Worm (Caenorhabditis elegans): ENCODE measurements around the gene rpl-43.

The rpl-43 gene

DNA sequence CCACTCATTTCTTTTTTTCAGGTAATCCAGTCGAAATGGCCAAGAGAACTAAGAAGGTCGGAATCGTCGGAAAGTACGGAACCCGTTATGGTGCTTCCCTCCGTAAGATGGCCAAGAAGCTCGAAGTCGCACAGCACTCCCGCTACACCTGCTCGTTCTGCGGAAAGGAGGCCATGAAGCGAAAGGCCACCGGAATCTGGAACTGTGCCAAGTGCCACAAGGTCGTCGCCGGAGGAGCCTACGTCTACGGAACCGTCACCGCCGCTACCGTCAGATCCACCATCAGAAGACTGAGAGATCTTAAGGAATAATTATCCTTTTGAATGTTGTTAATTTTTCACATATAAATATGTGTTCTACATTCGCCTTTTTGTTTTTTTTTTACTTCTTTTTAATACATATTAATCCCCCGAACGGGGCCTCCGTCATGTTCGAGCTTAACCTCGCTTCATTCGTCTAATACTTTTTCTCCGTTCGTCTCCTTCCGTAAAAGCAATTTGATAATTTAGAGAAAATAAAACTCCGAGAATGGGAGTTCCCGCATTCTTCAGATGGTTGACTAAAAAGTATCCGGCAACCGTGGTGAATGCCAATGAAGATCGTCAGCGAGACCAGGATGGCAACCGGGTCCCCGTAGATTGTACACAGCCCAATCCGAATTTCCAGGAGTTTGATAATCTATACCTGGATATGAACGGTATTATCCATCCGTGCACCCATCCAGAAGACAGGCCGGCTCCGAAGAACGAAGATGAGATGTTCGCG is at the start of gene rpl-43, which contains the start of gene xrn-2 (continued):
- TF ChIP-seq ama-1 (optimal IDR thresholded peaks at IDR 0.05) (no peak), ama-1 (GFP tag; optimal IDR thresholded peaks at IDR 0.05) (peak in 1 of 2 experiments; percentile 62), nfya-2 (GFP tag; IDR thresholded peaks at IDR 0.05) (peak; percentile 86; the same call in 1 of the 2 replicates), ets-4 (GFP tag; optimal IDR thresholded peaks at IDR 0.05) (no peak), dox-1 (GFP tag; IDR thresholded peaks at IDR 0.05) (no peak), ccch-3 (GFP tag; optimal IDR thresholded peaks at IDR 0.05) (no peak), F37B4.10 (GFP tag; IDR thresholded peaks at IDR 0.05) (0 out of 2 replicates have a peak, but pooled peaks have one; percentile 84), Y53F4B.3 (GFP tag; IDR thresholded peaks at IDR 0.05) (no peak), efl-1 (GFP tag; optimal IDR thresholded peaks at IDR 0.05) (peak; percentile 7), zfh-2 (GFP tag; conservative IDR thresholded peaks at IDR 0.05) (peak; percentile 86), hsf-1 (GFP tag; IDR thresholded peaks at IDR 0.05) (peak; percentile 87), ceh-58 (GFP tag; IDR thresholded peaks at IDR 0.05) (0 out of 2 replicates have a peak, but pooled peaks have one; percentile 12), hmg-1.2 (GFP tag; IDR thresholded peaks at IDR 0.05) (peak; percentile 39), ztf-3 (GFP tag; optimal IDR thresholded peaks at IDR 0.05) (no peak), attf-5 (GFP tag; optimal IDR thresholded peaks at IDR 0.05) (peak; percentile 30), mxl-1 (tag; optimal IDR thresholded peaks at IDR 0.05) (no peak), ztf-28 (GFP tag; IDR thresholded peaks at IDR 0.05) (no peak), tbx-9 (tag; optimal IDR thresholded peaks at IDR 0.05; ENCODE audit: borderline replicate concordance) (peak; percentile 17), T07F8.4 (tag; optimal IDR thresholded peaks at IDR 0.05) (no peak), somi-1 (GFP tag; optimal IDR thresholded peaks at IDR 0.05) (no peak), pha-4 (tag; optimal IDR thresholded peaks at IDR 0.05) (no peak), rcor-1 (GFP tag; IDR thresholded peaks at IDR 0.05) (peak; percentile 72), dpl-1 (GFP tag; optimal IDR thresholded peaks at IDR 0.05) (no peak), mel-28 (tag; optimal IDR thresholded peaks at IDR 0.05; ENCODE audit: borderline replicate concordance) (no peak), fkh-3 (tag; optimal IDR thresholded peaks at IDR 0.05) (peak; percentile 79), dpff-1 (tag; optimal IDR thresholded peaks at IDR 0.05) (peak; percentile 65), D2030.7 (GFP tag; IDR thresholded peaks at IDR 0.05) (peak; percentile 64; the same call in 1 of the 2 replicates), B0035.1 (tag; optimal IDR thresholded peaks at IDR 0.05) (no peak), madf-10 (tag; optimal IDR thresholded peaks at IDR 0.05) (no peak), repo-1 (tag; optimal IDR thresholded peaks at IDR 0.05) (peak; percentile 56), let-607 (tag; optimal IDR thresholded peaks at IDR 0.05) (no peak), ceh-27 (GFP tag; optimal IDR thresholded peaks at IDR 0.05) (no peak), nfya-1 (tag; optimal IDR thresholded peaks at IDR 0.05; ENCODE audit: borderline replicate concordance, insufficient read depth) (no peak), chd-7 (tag; optimal IDR thresholded peaks at IDR 0.05) (peak; percentile 82), F39B2.1 (GFP tag; IDR thresholded peaks at IDR 0.05) (peak; percentile 92), lin-26 (GFP tag; IDR thresholded peaks at IDR 0.05) (peak; percentile 77; the same call in 1 of the 2 replicates), nhr-120 (GFP tag; IDR thresholded peaks at IDR 0.05) (0 out of 2 replicates have a peak, but pooled peaks have one; percentile 76), rpc-1 (optimal IDR thresholded peaks at IDR 0.05) (no peak), rpc-1 (tag; optimal IDR thresholded peaks at IDR 0.05) (no peak), aptf-2 (GFP tag; conservative IDR thresholded peaks at IDR 0.05) (no peak), rec-8 (tag; optimal IDR thresholded peaks at IDR 0.05) (peak in 1 of 2 experiments; percentile 70), mcd-1 (GFP tag; IDR thresholded peaks at IDR 0.05) (peak; percentile 75), ztf-18 (tag; optimal IDR thresholded peaks at IDR 0.05) (peak; percentile 36), F23B12.7 (tag; optimal IDR thresholded peaks at IDR 0.05; ENCODE audit: insufficient read depth) (no peak), ekl-4 (GFP tag; IDR thresholded peaks at IDR 0.05) (peak; percentile 89), athp-1 (tag; optimal IDR thresholded peaks at IDR 0.05) (peak; percentile 69), lsl-1 (GFP tag; optimal IDR thresholded peaks at IDR 0.05) (peak; percentile 58), atf-7 (tag; optimal IDR thresholded peaks at IDR 0.05) (peak; percentile 72)
